In genomic region chrX:13917121-13917755, ce11 we compare ENCODE assay signal across 4 worm cellular contexts.
A peak's percentile ranks its signal among the peaks of the same experiment; 100 is the strongest.
TF ChIP-seq lines count a peak whose summit lies in the region.

TSS of gene ekl-5 (minus strand) at chrX:13917171.

TF ChIP-seq in whole organism, L2 larva, 48 proteins besides CTCF, POLR2A, EP300 and RAD21 (continues in another document):
- TF ChIP-seq nhr-21 (tag; optimal IDR thresholded peaks at IDR 0.05; lab: Kevin White, UChicago) (peak; percentile 2), lsy-2 (tag; optimal IDR thresholded peaks at IDR 0.05; lab: Kevin White, UChicago) (peak in 1 of 2 experiments; percentile 65), unc-39 (tag; optimal IDR thresholded peaks at IDR 0.05; lab: Kevin White, UChicago) (no peak), C34F6.9 (tag; optimal IDR thresholded peaks at IDR 0.05; lab: Kevin White, UChicago) (peak; percentile 76), nhr-129 (tag; optimal IDR thresholded peaks at IDR 0.05; lab: Kevin White, UChicago) (peak; percentile 52), Y55F3AM.14 (GFP tag; optimal IDR thresholded peaks at IDR 0.05; lab: Kevin White, UChicago) (no peak), zag-1 (tag; optimal IDR thresholded peaks at IDR 0.05; lab: Kevin White, UChicago) (no peak), sma-9 (GFP tag; optimal IDR thresholded peaks at IDR 0.05; lab: Kevin White, UChicago) (peak; percentile 78), sma-9 (tag; optimal IDR thresholded peaks at IDR 0.05; lab: Kevin White, UChicago) (no peak), nhr-10 (tag; optimal IDR thresholded peaks at IDR 0.05; lab: Kevin White, UChicago) (no peak), nhr-25 (tag; optimal IDR thresholded peaks at IDR 0.05; lab: Kevin White, UChicago) (peak; percentile 50), ZK546.5 (tag; optimal IDR thresholded peaks at IDR 0.05; lab: Kevin White, UChicago) (no peak), ceh-16 (tag; optimal IDR thresholded peaks at IDR 0.05; lab: Kevin White, UChicago) (peak; percentile 1), ztf-11 (tag; optimal IDR thresholded peaks at IDR 0.05; lab: Kevin White, UChicago) (no peak), mab-5 (tag; optimal IDR thresholded peaks at IDR 0.05; lab: Kevin White, UChicago) (no peak), nhr-11 (tag; optimal IDR thresholded peaks at IDR 0.05; lab: Kevin White, UChicago) (no peak), gmeb-1 (tag; optimal IDR thresholded peaks at IDR 0.05; lab: Kevin White, UChicago) (no peak), R02D3.7 (tag; optimal IDR thresholded peaks at IDR 0.05; lab: Kevin White, UChicago) (no peak), dmd-4 (tag; optimal IDR thresholded peaks at IDR 0.05; lab: Kevin White, UChicago) (no peak), elt-1 (tag; optimal IDR thresholded peaks at IDR 0.05; lab: Kevin White, UChicago) (no peak), nhr-23 (tag; optimal IDR thresholded peaks at IDR 0.05; lab: Kevin White, UChicago) (no peak), mbf-1 (tag; optimal IDR thresholded peaks at IDR 0.05; lab: Kevin White, UChicago) (no peak), egl-27 (tag; optimal IDR thresholded peaks at IDR 0.05; lab: Kevin White, UChicago) (peak; percentile 61), ztf-1 (GFP tag; conservative IDR thresholded peaks at IDR 0.05; lab: Robert Waterston, UW) (no peak)

TF ChIP-seq in whole organism, L4 larva, 104 proteins besides CTCF, POLR2A, EP300 and RAD21 (continues in another document):
- TF ChIP-seq nhr-41 (GFP tag; IDR thresholded peaks at IDR 0.05; lab: Robert Waterston, UW) (no peak), dpl-1 (GFP tag; optimal IDR thresholded peaks at IDR 0.05; lab: Kevin White, UChicago) (peak; percentile 26), zfp-2 (tag; optimal IDR thresholded peaks at IDR 0.05; lab: Kevin White, UChicago) (no peak), mes-2 (tag; optimal IDR thresholded peaks at IDR 0.05; lab: Kevin White, UChicago; ENCODE audit: poor library complexity, severe bottlenecking) (peak; percentile 65), unc-62 (GFP tag; optimal IDR thresholded peaks at IDR 0.05 in 1 of 2; lab: Kevin White, UChicago) (peak in 1 of 2 experiments; percentile 77), unc-62 (tag; optimal IDR thresholded peaks at IDR 0.05; lab: Kevin White, UChicago) (no peak), sdz-12 (GFP tag; optimal IDR thresholded peaks at IDR 0.05; lab: Kevin White, UChicago) (no peak), nhr-102 (tag; optimal IDR thresholded peaks at IDR 0.05; lab: Kevin White, UChicago) (no peak), R02D3.7 (tag; optimal IDR thresholded peaks at IDR 0.05; lab: Kevin White, UChicago) (no peak), zfp-3 (GFP tag; conservative IDR thresholded peaks at IDR 0.05; lab: Robert Waterston, UW) (no peak), T20F7.1 (GFP tag; optimal IDR thresholded peaks at IDR 0.05; lab: Kevin White, UChicago) (no peak), lim-7 (GFP tag; IDR thresholded peaks at IDR 0.05; lab: Robert Waterston, UW) (no peak), madf-5 (GFP tag; IDR thresholded peaks at IDR 0.05; lab: Robert Waterston, UW) (no peak), jun-1 (tag; optimal IDR thresholded peaks at IDR 0.05; lab: Kevin White, UChicago) (peak; percentile 32), egl-43 (GFP tag; IDR thresholded peaks at IDR 0.05; lab: Robert Waterston, UW) (no peak), zip-2 (tag; optimal IDR thresholded peaks at IDR 0.05; lab: Kevin White, UChicago) (no peak), tag-97 (GFP tag; IDR thresholded peaks at IDR 0.05; lab: Robert Waterston, UW) (no peak), ceh-62 (tag; optimal IDR thresholded peaks at IDR 0.05; lab: Kevin White, UChicago) (no peak), fkh-10 (GFP tag; optimal IDR thresholded peaks at IDR 0.05; lab: Kevin White, UChicago) (no peak), duxl-1 (tag; optimal IDR thresholded peaks at IDR 0.05; lab: Kevin White, UChicago; ENCODE audit: poor library complexity) (peak; percentile 27), F26F4.8 (GFP tag; conservative IDR thresholded peaks at IDR 0.05; lab: Robert Waterston, UW) (no peak), ceh-32 (tag; optimal IDR thresholded peaks at IDR 0.05; lab: Kevin White, UChicago; ENCODE audit: poor library complexity) (no peak), pha-4 (GFP tag; IDR thresholded peaks at IDR 0.05; lab: Robert Waterston, UW) (no peak), pha-4 (tag; optimal IDR thresholded peaks at IDR 0.05; lab: Kevin White, UChicago) (peak; percentile 77)

TF ChIP-seq in whole organism, late embryonic, 69 proteins besides CTCF, POLR2A, EP300 and RAD21:
- TF ChIP-seq nfya-1 (tag; optimal IDR thresholded peaks at IDR 0.05; lab: Kevin White, UChicago) (peak; percentile 38), dve-1 (tag; optimal IDR thresholded peaks at IDR 0.05; lab: Kevin White, UChicago) (no peak), rnt-1 (tag; optimal IDR thresholded peaks at IDR 0.05; lab: Kevin White, UChicago) (no peak), tbx-2 (tag; optimal IDR thresholded peaks at IDR 0.05; lab: Kevin White, UChicago) (peak; percentile 21), sox-2 (GFP tag; IDR thresholded peaks at IDR 0.05; lab: Robert Waterston, UW) (no peak), ref-2 (tag; optimal IDR thresholded peaks at IDR 0.05; lab: Kevin White, UChicago) (peak; percentile 21), ceh-34 (tag; optimal IDR thresholded peaks at IDR 0.05; lab: Kevin White, UChicago) (peak; percentile 4), unc-55 (GFP tag; optimal IDR thresholded peaks at IDR 0.05; lab: Kevin White, UChicago) (peak; percentile 36), odd-2 (tag; optimal IDR thresholded peaks at IDR 0.05; lab: Kevin White, UChicago) (no peak), ceh-31 (tag; optimal IDR thresholded peaks at IDR 0.05; lab: Kevin White, UChicago) (peak; percentile 33), ceh-48 (tag; optimal IDR thresholded peaks at IDR 0.05; lab: Kevin White, UChicago) (peak; percentile 55)

TF ChIP-seq in whole organism, mixed stage, embryonic, 35 proteins besides CTCF, POLR2A, EP300 and RAD21:
- no peak for TF ChIP-seq blmp-1 (tag; optimal IDR thresholded peaks at IDR 0.05; lab: Kevin White, UChicago)
- peak; percentile 90 for TF ChIP-seq elt-3 (tag; optimal IDR thresholded peaks at IDR 0.05; lab: Kevin White, UChicago)
- TF ChIP-seq hlh-1 (tag; optimal IDR thresholded peaks at IDR 0.05; lab: Kevin White, UChicago): no peak
- peak; percentile 56 for TF ChIP-seq ces-1 (GFP tag; optimal IDR thresholded peaks at IDR 0.05; lab: Kevin White, UChicago)
- no peak for TF ChIP-seq ham-2 (GFP tag; optimal IDR thresholded peaks at IDR 0.05; lab: Kevin White, UChicago)
- TF ChIP-seq pha-4 (tag; optimal IDR thresholded peaks at IDR 0.05; lab: Kevin White, UChicago): peak; percentile 44
- no peak for TF ChIP-seq sem-2 (GFP tag; optimal IDR thresholded peaks at IDR 0.05; lab: Kevin White, UChicago)
- TF ChIP-seq lin-13 (tag; optimal IDR thresholded peaks at IDR 0.05; lab: Kevin White, UChicago): peak; percentile 48
- peak; percentile 31 for TF ChIP-seq mep-1 (tag; optimal IDR thresholded peaks at IDR 0.05; lab: Kevin White, UChicago)
